Worm (Caenorhabditis elegans): Measurements from ENCODE around the gene pfd-4.
"Not testable (repeated sequence)": the region's sequence is repeated elsewhere in the genome, so short reads cannot be mapped to it uniquely, and the experiment has no call there.

pfd-4 gene

DNA sequence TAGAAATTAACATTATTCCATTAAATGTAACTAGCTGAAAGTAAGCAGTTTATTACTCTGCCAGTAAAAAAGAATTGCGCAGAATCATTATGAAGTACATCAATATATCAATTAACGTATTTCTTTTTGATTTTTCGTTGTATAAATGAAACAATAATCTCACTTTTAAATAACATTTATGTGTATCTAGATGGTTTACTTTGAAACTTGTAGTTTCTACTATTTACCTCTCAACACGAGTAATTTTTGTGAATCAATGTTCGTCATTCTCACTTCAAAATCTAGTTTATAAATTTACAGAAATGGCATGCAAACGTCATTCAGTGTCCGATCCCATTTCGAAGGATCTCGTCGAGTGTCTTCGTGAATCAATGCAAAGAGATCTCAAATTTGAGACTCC lies 2.1 kb downstream of the pfd-4 start, which contains the start of gene gspd-1:
TSS of gene gspd-1 (plus strand) at position 301 of the 400 bp plus-strand sequence.
- TF ChIP-seq ZK546.5 (tag; optimal IDR thresholded peaks at IDR 0.05) (no peak), nhr-237 (tag; optimal IDR thresholded peaks at IDR 0.05) (no peak), lsy-2 (tag; optimal IDR thresholded peaks at IDR 0.05) (no peak), gmeb-1 (tag; optimal IDR thresholded peaks at IDR 0.05) (no peak), Y55F3AM.14 (GFP tag; optimal IDR thresholded peaks at IDR 0.05) (no peak), sma-3 (GFP tag; optimal IDR thresholded peaks at IDR 0.05) (no peak), nhr-77 (tag; optimal IDR thresholded peaks at IDR 0.05) (no peak), F13H6.1 (tag; optimal IDR thresholded peaks at IDR 0.05) (no peak)

DNA sequence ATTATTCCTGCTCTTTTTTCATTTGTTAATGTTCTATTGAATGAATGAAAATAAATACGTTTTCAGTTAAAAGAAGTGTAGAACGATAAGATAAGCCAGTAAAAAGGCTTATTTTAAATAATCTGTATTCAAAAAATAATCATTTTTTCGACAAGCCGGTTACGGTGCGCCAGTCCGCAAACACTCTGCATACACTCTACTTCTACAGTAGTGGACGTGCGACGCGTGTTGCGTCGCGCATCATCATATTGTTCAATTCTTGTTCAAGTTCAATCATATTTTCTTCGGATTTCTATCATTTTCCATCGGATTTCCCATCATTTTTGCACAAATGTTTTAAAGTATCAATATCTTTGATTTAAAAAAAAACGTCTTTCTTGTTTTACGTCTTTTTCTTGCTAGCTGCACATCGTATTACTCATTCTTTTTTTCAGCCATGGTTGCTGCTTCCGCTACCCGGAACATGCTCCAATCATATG lies 4.9 kb downstream of the pfd-4 start, which contains the start of gene B0035.18:
TSS of gene B0035.18 (plus strand) at position 429 of the 479 bp plus-strand sequence.
- no peak for TF ChIP-seq ceh-16 (tag; optimal IDR thresholded peaks at IDR 0.05)

DNA sequence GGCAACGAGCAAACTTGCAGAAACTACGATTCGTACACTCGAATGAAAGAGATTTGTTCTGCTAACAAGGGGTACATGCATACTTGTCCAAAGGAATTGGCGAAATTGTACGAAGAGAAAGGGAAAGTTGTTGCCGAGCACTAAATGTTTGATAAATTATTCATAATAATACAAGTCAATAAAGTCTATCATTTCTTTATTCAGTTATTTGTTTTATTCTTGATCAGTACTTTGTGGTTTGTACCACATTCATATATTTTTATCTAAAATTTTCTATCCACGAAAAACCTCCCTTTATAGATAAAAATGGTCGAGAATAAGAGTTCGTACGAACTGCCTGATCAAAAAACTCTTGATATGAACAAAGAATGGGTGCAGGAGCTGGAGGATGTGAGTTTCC lies 5.5 kb downstream of the pfd-4 start, which contains the start of gene edg-1:
TSS of gene edg-1 (plus strand) at position 301 of the 400 bp plus-strand sequence.
- no peak for TF ChIP-seq blmp-1 (tag; optimal IDR thresholded peaks at IDR 0.05; ENCODE audit: insufficient read depth)
- TF ChIP-seq C34F6.9 (tag; optimal IDR thresholded peaks at IDR 0.05), result no peak

DNA sequence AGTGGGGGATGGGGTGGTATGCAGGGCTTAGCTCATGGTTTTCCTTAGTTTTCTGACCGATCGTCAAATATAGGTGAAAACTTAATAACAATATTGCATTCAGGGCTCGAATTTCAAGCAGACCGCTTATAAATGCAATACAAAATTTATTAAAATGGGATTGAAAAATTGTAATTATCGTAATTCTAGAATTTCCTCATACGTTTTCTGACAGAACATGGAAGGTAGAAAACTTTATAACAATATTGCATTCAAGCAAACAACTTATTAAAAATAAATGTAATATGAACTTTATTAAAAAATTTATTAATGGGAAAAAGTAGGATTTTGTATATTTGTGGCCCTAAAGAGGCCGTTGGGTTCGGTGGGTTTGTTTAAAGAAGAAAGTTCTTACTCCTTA lies 8.7 kb downstream of the pfd-4 start:
- TF ChIP-seq ztf-4 (tag; optimal IDR thresholded peaks at IDR 0.05) (no peak), R02D3.7 (tag; optimal IDR thresholded peaks at IDR 0.05) (no peak), sma-3 (GFP tag; optimal IDR thresholded peaks at IDR 0.05) (no peak), gmeb-1 (tag; optimal IDR thresholded peaks at IDR 0.05) (no peak)

DNA sequence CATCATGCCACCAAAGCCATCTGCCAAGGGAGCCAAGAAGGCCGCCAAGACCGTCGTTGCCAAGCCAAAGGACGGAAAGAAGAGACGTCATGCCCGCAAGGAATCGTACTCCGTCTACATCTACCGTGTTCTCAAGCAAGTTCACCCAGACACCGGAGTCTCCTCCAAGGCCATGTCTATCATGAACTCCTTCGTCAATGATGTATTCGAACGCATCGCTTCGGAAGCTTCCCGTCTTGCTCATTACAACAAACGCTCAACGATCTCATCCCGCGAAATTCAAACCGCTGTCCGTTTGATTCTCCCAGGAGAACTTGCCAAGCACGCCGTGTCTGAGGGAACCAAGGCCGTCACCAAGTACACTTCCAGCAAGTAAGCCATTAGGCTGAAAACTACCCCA lies 9.7 kb downstream of the pfd-4 start, which contains the start of gene his-48:
TSS of gene his-48 (plus strand) at position 5 of the 400 bp plus-strand sequence.
- not testable (repeated sequence) for TF ChIP-seq lin-39, F13H6.1, nhr-23 (tag; optimal IDR thresholded peaks at IDR 0.05)

DNA sequence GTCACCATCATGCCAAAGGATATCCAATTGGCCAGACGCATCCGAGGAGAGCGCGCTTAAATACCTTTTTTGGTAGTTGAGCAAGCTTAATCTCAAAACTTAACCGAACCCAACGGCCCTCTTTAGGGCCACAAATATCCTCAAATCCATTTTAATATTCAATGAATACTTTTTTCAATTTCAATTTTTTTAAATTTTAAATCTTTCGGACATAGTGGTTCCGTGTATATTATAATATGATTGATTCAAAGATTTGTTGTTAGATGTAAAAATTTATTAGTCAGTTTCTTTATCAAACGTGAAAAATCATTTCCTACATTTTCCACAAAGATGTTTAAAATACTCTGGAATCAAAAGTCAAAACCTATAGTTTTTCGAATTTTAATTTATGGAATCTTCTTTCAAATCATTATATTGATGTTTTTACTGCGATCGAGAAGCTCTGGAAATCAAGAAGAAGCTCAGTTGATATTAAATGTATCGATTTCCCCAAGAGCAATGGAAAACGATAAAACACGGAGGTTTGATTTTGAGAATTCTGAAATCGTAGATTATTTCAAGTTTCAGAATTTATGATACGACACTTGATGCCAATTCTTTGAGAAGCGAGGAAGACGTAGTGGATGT lies 12.0 kb downstream of the pfd-4 start, which contains the start of gene B0035.21:
TSS of gene B0035.21 (plus strand) at position 322 of the 627 bp plus-strand sequence.
- no peak for TF ChIP-seq F13H6.1 (tag; optimal IDR thresholded peaks at IDR 0.05)
- no peak for TF ChIP-seq ceh-82 (tag; optimal IDR thresholded peaks at IDR 0.05)
- TF ChIP-seq blmp-1 (tag; optimal IDR thresholded peaks at IDR 0.05; ENCODE audit: insufficient read depth), result no peak
- TF ChIP-seq nhr-23 (tag; optimal IDR thresholded peaks at IDR 0.05), result no peak
- no peak for TF ChIP-seq mab-5 (tag; optimal IDR thresholded peaks at IDR 0.05)
- TF ChIP-seq ztf-1 (GFP tag; conservative IDR thresholded peaks at IDR 0.05), result no peak
- TF ChIP-seq nhr-11 (tag; optimal IDR thresholded peaks at IDR 0.05), result no peak
- no peak for TF ChIP-seq Y55F3AM.14 (GFP tag; optimal IDR thresholded peaks at IDR 0.05)
- TF ChIP-seq nhr-25 (tag; optimal IDR thresholded peaks at IDR 0.05), result no peak
- TF ChIP-seq unc-55 (GFP tag; optimal IDR thresholded peaks at IDR 0.05), result no peak
- no peak for TF ChIP-seq mbf-1 (tag; optimal IDR thresholded peaks at IDR 0.05)

DNA sequence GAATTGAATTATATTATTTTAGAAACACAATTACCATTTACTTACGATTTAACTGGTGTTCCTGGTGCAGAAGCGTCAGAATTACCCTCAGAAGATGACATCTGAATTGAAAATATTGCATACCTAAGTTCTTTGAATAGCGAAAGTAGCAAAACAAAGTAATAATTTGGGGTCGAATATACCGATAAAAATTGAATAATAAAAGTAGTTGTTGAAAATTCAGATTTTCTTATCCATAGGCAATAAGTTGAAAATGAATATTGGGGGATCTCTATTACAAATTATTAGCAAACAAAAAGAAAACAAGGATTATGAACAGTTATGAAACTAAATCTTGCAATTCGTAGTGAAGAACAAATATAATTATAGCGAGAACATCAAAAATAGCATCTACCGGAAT lies 14.3 kb downstream of the pfd-4 start, which contains the start of gene leo-1:
TSS of gene leo-1 (minus strand) at position 101 of the 400 bp plus-strand sequence.
- no peak for TF ChIP-seq zag-1 (tag; optimal IDR thresholded peaks at IDR 0.05)
- TF ChIP-seq elt-1 (tag; optimal IDR thresholded peaks at IDR 0.05), result no peak
- TF ChIP-seq F13H6.1 (tag; optimal IDR thresholded peaks at IDR 0.05), result no peak
- no peak for TF ChIP-seq nhr-77 (tag; optimal IDR thresholded peaks at IDR 0.05)
- TF ChIP-seq unc-55 (GFP tag; optimal IDR thresholded peaks at IDR 0.05), result no peak
- TF ChIP-seq ama-1 (optimal IDR thresholded peaks at IDR 0.05), result no peak
- TF ChIP-seq alr-1 (tag; optimal IDR thresholded peaks at IDR 0.05), result no peak
- no peak for TF ChIP-seq dmd-4 (tag; optimal IDR thresholded peaks at IDR 0.05)
- no peak for TF ChIP-seq mdl-1 (tag; optimal IDR thresholded peaks at IDR 0.05)

Measured in whole organism, L2 larva.